Worm (Caenorhabditis elegans) whole organism, L1 larva: ENCODE results near the gene D1005.2.

Experiments
- C04F5.9 ChIP-seq: sonication (generic microtip); optimal IDR thresholded peaks from 2 replicates; lab custom pipeline; 2016; ENCODE audit warnings: missing genetic modification characterization, missing compliant biosample characterization
- F16B12.6 ChIP-seq: fragments of 150-350 bp; optimal IDR thresholded peaks from 2 replicates; lab custom pipeline; 2014; ENCODE audit warnings: missing biosample characterization, missing genetic modification characterization
- ama-1 ChIP-seq: fragments of 150-350 bp; optimal IDR thresholded peaks from 2 replicates; lab custom pipeline; 2014
- ceh-63 ChIP-seq: fragments of 200-800 bp; sonication (Bioruptor generic); optimal IDR thresholded peaks from 2 replicates; lab custom pipeline; 2018; ENCODE audit warnings: mild to moderate bottlenecking, missing genetic modification characterization, missing compliant biosample characterization
- ceh-8 ChIP-seq: fragments of 200-800 bp; sonication (Bioruptor generic); optimal IDR thresholded peaks from 2 replicates; lab custom pipeline; 2018; ENCODE audit warnings: mild to moderate bottlenecking, missing genetic modification characterization, moderate library complexity, missing compliant biosample characterization
- ceh-82 ChIP-seq, 3 experiments: fragments of 150-350 bp in 1 of 3; sonication (generic microtip) in 2 of 3; optimal IDR thresholded peaks; 2 replicates each; lab custom pipeline; 2014 to 2017; ENCODE audit warnings: missing biosample characterization in 3 of 3, missing genetic modification characterization in 3 of 3
- ceh-90 ChIP-seq: sonication (generic microtip); optimal IDR thresholded peaks from 2 replicates; lab custom pipeline; 2016; ENCODE audit warnings: missing genetic modification characterization, missing compliant biosample characterization
- dpl-1 ChIP-seq, 3 experiments: fragments of 150-350 bp in 2 of 3; sonication (generic microtip) in 1 of 3; optimal IDR thresholded peaks; 2 replicates each; lab custom pipeline; 2014 to 2017; ENCODE audit warnings: missing biosample characterization in 3 of 3, missing genetic modification characterization in 3 of 3, missing genetic modification reagents in 3 of 3
- efl-1 ChIP-seq, 4 experiments: fragments of 150-350 bp; optimal IDR thresholded peaks in 3 of 4; peaks in 1 of 4; 1 replicate in 1 of 4; 2 replicates in 3 of 4; lab custom pipeline; 2014; ENCODE audit warnings: missing biosample characterization in 2 of 4, missing genetic modification characterization in 2 of 4, missing genetic modification reagents in 2 of 4
- egl-13 ChIP-seq: sonication (generic microtip); optimal IDR thresholded peaks from 2 replicates; lab custom pipeline; 2016; ENCODE audit warnings: missing genotype, missing genetic modification reagents, missing genetic modification characterization, missing compliant biosample characterization
- egl-27 ChIP-seq, 2 experiments: fragments of 150-350 bp in 1 of 2; sonication (generic microtip); optimal IDR thresholded peaks; 3 replicates each; lab custom pipeline; 2017 to 2018; ENCODE audit warnings: missing biosample characterization in 2 of 2, missing genetic modification characterization in 2 of 2, missing genetic modification reagents in 2 of 2
- elt-2 ChIP-seq: sonication (generic microtip); optimal IDR thresholded peaks from 2 replicates; lab custom pipeline; 2016; ENCODE audit warnings: missing genetic modification characterization, mild to moderate bottlenecking, inconsistent platforms, missing compliant biosample characterization, missing genetic modification reagents
- ets-5 ChIP-seq: fragments of 200-800 bp; sonication (Bioruptor generic); IDR thresholded peaks from 2 replicates; pipeline ENCODE4 v1.3.6; 2022; ENCODE audit warnings: missing genetic modification characterization, missing compliant biosample characterization
- fkh-10 ChIP-seq: sonication (generic microtip); optimal IDR thresholded peaks from 2 replicates; lab custom pipeline; 2017; ENCODE audit warnings: missing biosample characterization, missing genetic modification reagents, missing genetic modification characterization
- fkh-4 ChIP-seq: sonication (generic microtip); optimal IDR thresholded peaks from 2 replicates; lab custom pipeline; 2016; ENCODE audit warnings: missing compliant biosample characterization, missing genetic modification characterization, borderline replicate concordance
- fkh-8 ChIP-seq: sonication (generic microtip); optimal IDR thresholded peaks from 2 replicates; lab custom pipeline; 2016; ENCODE audit warnings: mild to moderate bottlenecking, missing genetic modification characterization, missing compliant biosample characterization
- grh-1 ChIP-seq: fragments of 200-800 bp; sonication (Bioruptor generic); IDR thresholded peaks from 2 replicates; pipeline ENCODE4 v1.3.6; 2022; ENCODE audit warnings: missing genetic modification reagents, missing genetic modification characterization, missing compliant biosample characterization
- hlh-17 ChIP-seq: fragments of 200-800 bp; sonication (Bioruptor generic); optimal IDR thresholded peaks from 2 replicates; lab custom pipeline; 2018; ENCODE audit warnings: missing genetic modification characterization, mild to moderate bottlenecking, missing compliant biosample characterization, moderate library complexity, borderline replicate concordance
- irx-1 ChIP-seq: sonication (generic microtip); optimal IDR thresholded peaks from 2 replicates; lab custom pipeline; 2016; ENCODE audit warnings: missing genetic modification characterization, missing compliant biosample characterization
- isw-1 ChIP-seq: fragments of 200-800 bp; sonication (Bioruptor generic); IDR thresholded peaks from 2 replicates; pipeline ENCODE4 v1.3.6; 2022; ENCODE audit warnings: missing genetic modification characterization, missing compliant biosample characterization
- lin-13 ChIP-seq: fragments of 150-350 bp; optimal IDR thresholded peaks from 2 replicates; lab custom pipeline; 2014; ENCODE audit warnings: missing biosample characterization, missing genetic modification reagents, missing genetic modification characterization
- lin-14 ChIP-seq: fragments of 200-800 bp; sonication (Bioruptor generic); optimal IDR thresholded peaks from 2 replicates; lab custom pipeline; 2018; ENCODE audit warnings: mild to moderate bottlenecking, missing genetic modification characterization, moderate library complexity, missing compliant biosample characterization
- lin-15B ChIP-seq: fragments of 150-350 bp; sonication (generic microtip); optimal IDR thresholded peaks from 3 replicates; lab custom pipeline; 2014; ENCODE audit warnings: missing biosample characterization, missing genetic modification characterization
- lin-39 ChIP-seq: fragments of 150-350 bp; optimal IDR thresholded peaks from 2 replicates; lab custom pipeline; 2014; ENCODE audit warnings: missing biosample characterization, missing genetic modification reagents, missing genetic modification characterization
- lir-3 ChIP-seq: sonication (generic microtip); optimal IDR thresholded peaks from 2 replicates; lab custom pipeline; 2016; ENCODE audit warnings: mild to moderate bottlenecking, missing genetic modification characterization, moderate library complexity, missing compliant biosample characterization; ENCODE audit not compliant: poor library complexity
- lsy-2 ChIP-seq, 2 experiments: fragments of 150-350 bp; optimal IDR thresholded peaks; 2 replicates each; lab custom pipeline; 2014; ENCODE audit warnings: missing biosample characterization in 2 of 2, missing genetic modification characterization in 2 of 2
- mab-9 ChIP-seq: fragments of 200-800 bp; sonication (Bioruptor generic); IDR thresholded peaks from 2 replicates; pipeline ENCODE4 v1.3.6; 2022; ENCODE audit warnings: missing genetic modification reagents, missing genetic modification characterization, missing compliant biosample characterization
- mdl-1 ChIP-seq, 2 experiments: fragments of 150-350 bp; optimal IDR thresholded peaks; 2 replicates each; lab custom pipeline; 2014 to 2017; ENCODE audit warnings: missing biosample characterization in 2 of 2, missing genetic modification characterization in 2 of 2, inconsistent platforms in 1 of 2
- mef-2 ChIP-seq: fragments of 150-350 bp; optimal IDR thresholded peaks from 2 replicates; lab custom pipeline; 2014; ENCODE audit warnings: missing biosample characterization, missing genetic modification characterization
- nhr-19 ChIP-seq: fragments of 200-800 bp; sonication (Bioruptor generic); conservative IDR thresholded peaks from 2 replicates; pipeline ENCODE4 v1.3.6; 2022; ENCODE audit warnings: missing genetic modification characterization, missing compliant biosample characterization
- nhr-28 ChIP-seq: fragments of 150-350 bp; optimal IDR thresholded peaks from 2 replicates; lab custom pipeline; 2014; ENCODE audit warnings: missing biosample characterization, missing genetic modification characterization
- nhr-47 ChIP-seq: sonication (generic microtip); optimal IDR thresholded peaks from 2 replicates; lab custom pipeline; 2016; ENCODE audit warnings: mild to moderate bottlenecking, missing genetic modification characterization, moderate library complexity, missing compliant biosample characterization
- nhr-77 ChIP-seq: fragments of 150-350 bp; optimal IDR thresholded peaks from 2 replicates; lab custom pipeline; 2014; ENCODE audit warnings: missing biosample characterization, missing genetic modification characterization
- nhr-84 ChIP-seq: sonication (generic microtip); optimal IDR thresholded peaks from 2 replicates; lab custom pipeline; 2017; ENCODE audit warnings: missing biosample characterization, missing genetic modification characterization
- nhr-85 ChIP-seq: sonication (generic microtip); peaks from one replicate; lab custom pipeline; 2016; ENCODE audit warnings: missing genetic modification characterization, inconsistent platforms, missing compliant biosample characterization
- pag-3 ChIP-seq: sonication (generic microtip); optimal IDR thresholded peaks from 2 replicates; lab custom pipeline; 2017; ENCODE audit warnings: missing genetic modification characterization, mild to moderate bottlenecking, missing compliant biosample characterization, antibody characterized with exemption, borderline replicate concordance; ENCODE audit not compliant: insufficient read depth
- pax-3 ChIP-seq: fragments of 200-800 bp; sonication (Bioruptor generic); optimal IDR thresholded peaks from 2 replicates; lab custom pipeline; 2018; ENCODE audit warnings: mild to moderate bottlenecking, missing genetic modification characterization, moderate library complexity, missing compliant biosample characterization
- rnt-1 ChIP-seq: sonication (generic microtip); optimal IDR thresholded peaks from 2 replicates; lab custom pipeline; 2016; ENCODE audit warnings: mild to moderate bottlenecking, missing genetic modification characterization, moderate library complexity, missing compliant biosample characterization
- snpc-4 ChIP-seq: fragments of 150-350 bp; optimal IDR thresholded peaks from 2 replicates; lab custom pipeline; 2014; ENCODE audit warnings: missing biosample characterization, missing genetic modification characterization
- sox-4 ChIP-seq: sonication (generic microtip); optimal IDR thresholded peaks from 2 replicates; lab custom pipeline; 2016; ENCODE audit warnings: missing genetic modification characterization, missing compliant biosample characterization
- sptf-1 ChIP-seq: fragments of 150-350 bp; optimal IDR thresholded peaks from 2 replicates; lab custom pipeline; 2014; ENCODE audit warnings: missing biosample characterization, missing genetic modification characterization
- sup-37 ChIP-seq: fragments of 200-800 bp; sonication (Bioruptor generic); optimal IDR thresholded peaks from 2 replicates; lab custom pipeline; 2018; ENCODE audit warnings: mild to moderate bottlenecking, missing genetic modification characterization, missing compliant biosample characterization
- swsn-7 ChIP-seq: sonication (generic microtip); optimal IDR thresholded peaks from 2 replicates; lab custom pipeline; 2016; ENCODE audit warnings: missing genetic modification characterization, missing compliant biosample characterization
- unc-130 ChIP-seq: fragments of 150-350 bp; optimal IDR thresholded peaks from 2 replicates; lab custom pipeline; 2017; ENCODE audit warnings: missing biosample characterization, missing genetic modification characterization, inconsistent platforms
- unc-30 ChIP-seq: sonication (generic microtip); optimal IDR thresholded peaks from 2 replicates; lab custom pipeline; 2017; ENCODE audit warnings: missing biosample characterization, missing genetic modification characterization
- unc-62 ChIP-seq: fragments of 150-350 bp; optimal IDR thresholded peaks from 2 replicates; lab custom pipeline; 2014; ENCODE audit warnings: missing biosample characterization, missing genetic modification reagents, missing genetic modification characterization
- unc-98 ChIP-seq: fragments of 200-800 bp; sonication (Bioruptor generic); IDR thresholded peaks from 2 replicates; pipeline ENCODE4 v1.3.6; 2022; ENCODE audit warnings: missing genetic modification characterization, missing compliant biosample characterization
- xbp-1 ChIP-seq: sonication (generic microtip); optimal IDR thresholded peaks from 2 replicates; lab custom pipeline; 2016; ENCODE audit warnings: missing genetic modification characterization, missing compliant biosample characterization
- zip-4 ChIP-seq: fragments of 200-800 bp; sonication (Bioruptor generic); optimal IDR thresholded peaks from 2 replicates; lab custom pipeline; 2018; ENCODE audit warnings: mild to moderate bottlenecking, missing genetic modification characterization, moderate library complexity, missing compliant biosample characterization
- ztf-11 ChIP-seq, 2 experiments: sonication (generic microtip); optimal IDR thresholded peaks; 2 replicates each; lab custom pipeline; 2016 to 2017; ENCODE audit warnings: missing genetic modification characterization in 2 of 2, missing biosample characterization in 1 of 2, missing compliant biosample characterization in 1 of 2

Gene D1005.2

ce11 chrX:1476005-1476404, 17.2 kb downstream of the D1005.2 start:
- TF ChIP-seq nhr-85 (tag; lab: Kevin White, UChicago) (peak; percentile 8), isw-1 (GFP tag; lab: Robert Waterston, UW) (no peak), efl-1 (optimal IDR thresholded peaks at IDR 0.05; lab: Kevin White, UChicago) (no peak), efl-1 (GFP tag; optimal IDR thresholded peaks at IDR 0.05 in 1 of 2; lab: Kevin White, UChicago) (peak in 1 of 2 experiments; percentile 49)

DNA sequence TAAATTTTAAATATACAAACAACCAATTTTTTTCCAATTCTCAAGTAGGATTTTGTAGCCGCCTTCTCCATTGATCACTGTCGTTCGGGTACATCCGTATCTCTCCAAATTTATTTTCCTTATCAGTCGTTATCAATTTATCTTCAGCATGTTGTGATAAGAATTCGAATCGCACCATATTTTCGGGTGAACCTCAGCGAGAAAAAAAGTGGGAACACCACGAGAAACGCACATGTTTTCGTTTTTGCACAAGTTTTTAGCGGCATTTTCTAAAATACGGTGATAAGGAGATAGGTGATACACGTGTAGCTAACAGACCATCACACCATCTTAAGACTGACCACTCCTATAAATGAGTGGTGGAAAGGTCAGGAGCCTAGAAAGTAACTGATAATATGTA, 19.1 kb downstream of the D1005.2 start:
- no peak for TF ChIP-seq dpl-1 (GFP tag; optimal IDR thresholded peaks at IDR 0.05; lab: Kevin White, UChicago)
- TF ChIP-seq nhr-47, result no peak
- no peak for TF ChIP-seq nhr-84
- no peak for TF ChIP-seq rnt-1 (tag; lab: Kevin White, UChicago)
- no peak for TF ChIP-seq pax-3 (tag; lab: Kevin White, UChicago)
- no peak for TF ChIP-seq sptf-1 (tag; lab: Kevin White, UChicago)
- TF ChIP-seq egl-27 (tag; optimal IDR thresholded peaks at IDR 0.05; lab: Kevin White, UChicago), result no peak
- TF ChIP-seq mef-2 (tag; lab: Kevin White, UChicago), result no peak
- no peak for TF ChIP-seq lin-13
- TF ChIP-seq ceh-82 (tag; optimal IDR thresholded peaks at IDR 0.05; lab: Kevin White, UChicago), result no peak
- no peak for TF ChIP-seq snpc-4 (tag; lab: Kevin White, UChicago)
- TF ChIP-seq lin-15B (tag; lab: Kevin White, UChicago), result no peak
- TF ChIP-seq F16B12.6 (tag; lab: Kevin White, UChicago), result no peak
- peak; percentile 65 for TF ChIP-seq lin-14 (GFP tag; lab: Kevin White, UChicago)
- no peak for TF ChIP-seq swsn-7
- TF ChIP-seq lin-39, result no peak
- peak in 1 of 2 experiments; percentile 46 for TF ChIP-seq mdl-1 (tag; optimal IDR thresholded peaks at IDR 0.05; lab: Kevin White, UChicago)
- no peak for TF ChIP-seq ztf-11 (tag; optimal IDR thresholded peaks at IDR 0.05; lab: Kevin White, UChicago)
- TF ChIP-seq nhr-77 (tag; lab: Kevin White, UChicago), result no peak
- no peak for TF ChIP-seq sup-37 (GFP tag; lab: Kevin White, UChicago)
- no peak for TF ChIP-seq fkh-10 (GFP tag; lab: Kevin White, UChicago)
- TF ChIP-seq ceh-8 (GFP tag; lab: Kevin White, UChicago), result no peak
- TF ChIP-seq irx-1 (tag; lab: Kevin White, UChicago), result no peak
- TF ChIP-seq grh-1 (GFP tag; lab: Robert Waterston, UW), result no peak
- no peak for TF ChIP-seq isw-1 (GFP tag; lab: Robert Waterston, UW)
- no peak for TF ChIP-seq nhr-19 (GFP tag; lab: Robert Waterston, UW)
- no peak for TF ChIP-seq unc-98 (GFP tag; lab: Robert Waterston, UW)
- TF ChIP-seq ceh-90 (tag; lab: Kevin White, UChicago), result no peak
- TF ChIP-seq zip-4, result no peak
- TF ChIP-seq fkh-8 (tag; lab: Kevin White, UChicago), result no peak
- no peak for TF ChIP-seq ets-5 (GFP tag; lab: Robert Waterston, UW)
- no peak for TF ChIP-seq lsy-2 (tag; optimal IDR thresholded peaks at IDR 0.05; lab: Kevin White, UChicago)
- no peak for TF ChIP-seq hlh-17 (GFP tag; lab: Kevin White, UChicago)
- no peak for TF ChIP-seq fkh-4 (tag; lab: Kevin White, UChicago)
- no peak for TF ChIP-seq C04F5.9 (tag; lab: Kevin White, UChicago)
- no peak for TF ChIP-seq mab-9 (GFP tag; lab: Robert Waterston, UW)
- TF ChIP-seq xbp-1 (tag; lab: Kevin White, UChicago), result no peak
- no peak for TF ChIP-seq unc-130 (tag; lab: Kevin White, UChicago)
- no peak for TF ChIP-seq pag-3 (tag; lab: Kevin White, UChicago)
- no peak for TF ChIP-seq ama-1
- no peak for TF ChIP-seq nhr-28 (tag; lab: Kevin White, UChicago)
- no peak for TF ChIP-seq egl-13 (tag; lab: Kevin White, UChicago)
- no peak for TF ChIP-seq unc-30 (tag; lab: Kevin White, UChicago)
- TF ChIP-seq sox-4, result no peak
- no peak for TF ChIP-seq ceh-63 (GFP tag; lab: Kevin White, UChicago)
- TF ChIP-seq lir-3 (tag; lab: Kevin White, UChicago), result no peak
- no peak for TF ChIP-seq unc-62 (GFP tag; lab: Kevin White, UChicago)
- peak; percentile 97 for TF ChIP-seq elt-2 (tag; lab: Kevin White, UChicago)
- TF ChIP-seq nhr-85 (tag; lab: Kevin White, UChicago), result peak; percentile 69
